Worm (Caenorhabditis elegans) whole organism, L4 larva: ENCODE measurements around the gene str-199.

Source experiments
- F10B5.3 ChIP-seq: sonication (generic microtip); optimal IDR thresholded peaks from 2 replicates; lab custom pipeline; 2016; ENCODE audit warnings: mild to moderate bottlenecking, missing genetic modification characterization, missing compliant biosample characterization
- F26F4.8 ChIP-seq: fragments of 200-800 bp; sonication (Bioruptor generic); conservative IDR thresholded peaks from 2 replicates; pipeline ENCODE4 v1.3.6; 2022; ENCODE audit warnings: missing genetic modification characterization, missing compliant biosample characterization
- F37D6.2 ChIP-seq: sonication (generic microtip); optimal IDR thresholded peaks from 2 replicates; lab custom pipeline; 2016; ENCODE audit warnings: mild to moderate bottlenecking, missing genetic modification characterization, missing compliant biosample characterization
- T20F7.1 ChIP-seq: fragments of 200-800 bp; sonication (Bioruptor generic); optimal IDR thresholded peaks from 2 replicates; lab custom pipeline; 2018; ENCODE audit warnings: mild to moderate bottlenecking, missing genetic modification characterization, missing compliant biosample characterization
- Y105C5A.15 ChIP-seq: fragments of 200-800 bp; sonication (Bioruptor generic); IDR thresholded peaks from 2 replicates; pipeline ENCODE4 v1.3.6; 2022; ENCODE audit warnings: missing genetic modification characterization, missing compliant biosample characterization
- Y48G9A.11 ChIP-seq: fragments of 200-800 bp; sonication (Bioruptor generic); IDR thresholded peaks from 2 replicates; pipeline ENCODE4 v1.3.6; 2022; ENCODE audit warnings: missing genetic modification reagents, missing genetic modification characterization, missing compliant biosample characterization
- ZK337.2 ChIP-seq: fragments of 200-800 bp; sonication (Bioruptor generic); IDR thresholded peaks from 2 replicates; pipeline ENCODE4 v1.3.6; 2022; ENCODE audit warnings: missing genetic modification reagents, missing genetic modification characterization, missing compliant biosample characterization
- aly-2 ChIP-seq: sonication (generic microtip); optimal IDR thresholded peaks from 2 replicates; lab custom pipeline; 2018; ENCODE audit warnings: missing biosample characterization, missing genetic modification characterization
- ama-1 ChIP-seq: fragments of 150-350 bp; optimal IDR thresholded peaks from 2 replicates; lab custom pipeline; 2014; ENCODE audit warnings: inconsistent platforms, mixed read lengths
- ceh-20 ChIP-seq: fragments of 200-800 bp; sonication (Bioruptor generic); IDR thresholded peaks from 2 replicates; pipeline ENCODE4 v1.3.6; 2022; ENCODE audit warnings: missing genetic modification reagents, missing genetic modification characterization, missing compliant biosample characterization
- daf-19 ChIP-seq: fragments of 200-800 bp; sonication (Bioruptor generic); conservative IDR thresholded peaks from 2 replicates; pipeline ENCODE4 v1.3.6; 2022; ENCODE audit warnings: missing genetic modification characterization, missing compliant biosample characterization
- dpl-1 ChIP-seq: fragments of 150-350 bp; optimal IDR thresholded peaks from 2 replicates; lab custom pipeline; 2014; ENCODE audit warnings: missing biosample characterization, missing genetic modification reagents, missing genetic modification characterization
- egl-43 ChIP-seq: fragments of 200-800 bp; sonication (Bioruptor generic); IDR thresholded peaks from 2 replicates; pipeline ENCODE4 v1.3.6; 2022; ENCODE audit warnings: missing genetic modification reagents, missing genetic modification characterization, missing compliant biosample characterization
- hif-1 ChIP-seq, 2 experiments: sonication (generic microtip); optimal IDR thresholded peaks; 2 replicates each; lab custom pipeline; 2016 to 2017; ENCODE audit warnings: missing compliant biosample characterization in 2 of 2, missing genetic modification characterization in 2 of 2, missing genetic modification reagents in 2 of 2, missing genotype in 2 of 2, mild to moderate bottlenecking in 1 of 2
- lin-13 ChIP-seq: fragments of 150-350 bp; optimal IDR thresholded peaks from 2 replicates; lab custom pipeline; 2014; ENCODE audit warnings: missing biosample characterization, missing genetic modification reagents, missing genetic modification characterization
- lin-29 ChIP-seq: fragments of 200-800 bp; sonication (Bioruptor generic); IDR thresholded peaks from 2 replicates; pipeline ENCODE4 v1.3.6; 2022; ENCODE audit warnings: missing genetic modification reagents, missing genetic modification characterization, missing compliant biosample characterization
- lin-39 ChIP-seq: fragments of 150-350 bp; optimal IDR thresholded peaks from 2 replicates; lab custom pipeline; 2014; ENCODE audit warnings: missing biosample characterization, missing genetic modification reagents, missing genetic modification characterization
- mep-1 ChIP-seq: fragments of 150-350 bp; sonication (generic microtip); optimal IDR thresholded peaks from 3 replicates; lab custom pipeline; 2014; ENCODE audit warnings: missing biosample characterization, missing genetic modification characterization
- nhr-10 ChIP-seq: fragments of 150-350 bp; optimal IDR thresholded peaks from 2 replicates; lab custom pipeline; 2014; ENCODE audit warnings: missing biosample characterization, missing genetic modification characterization
- nhr-111 ChIP-seq: fragments of 200-800 bp; sonication (Bioruptor generic); optimal IDR thresholded peaks from 2 replicates; lab custom pipeline; 2018; ENCODE audit warnings: mild to moderate bottlenecking, missing genetic modification characterization, missing compliant biosample characterization
- nhr-28 ChIP-seq: fragments of 150-350 bp; optimal IDR thresholded peaks from 2 replicates; lab custom pipeline; 2014; ENCODE audit warnings: missing biosample characterization, missing genetic modification characterization
- nhr-41 ChIP-seq: fragments of 200-800 bp; sonication (Bioruptor generic); IDR thresholded peaks from 2 replicates; pipeline ENCODE4 v1.3.6; 2022; ENCODE audit warnings: missing genetic modification reagents, missing genetic modification characterization, missing compliant biosample characterization
- nhr-48 ChIP-seq: sonication (generic microtip); optimal IDR thresholded peaks from 2 replicates; lab custom pipeline; 2016; ENCODE audit warnings: mild to moderate bottlenecking, missing genetic modification characterization, missing compliant biosample characterization
- nhr-76 ChIP-seq: fragments of 150-350 bp; optimal IDR thresholded peaks from 2 replicates; lab custom pipeline; 2014; ENCODE audit warnings: missing biosample characterization, missing genetic modification characterization
- nhr-77 ChIP-seq: fragments of 150-350 bp; optimal IDR thresholded peaks from 2 replicates; lab custom pipeline; 2014; ENCODE audit warnings: missing biosample characterization, missing genetic modification characterization
- pha-4 ChIP-seq, 2 experiments: fragments of 150-350 bp in 1 of 2; fragments of 200-800 bp in 1 of 2; sonication (Bioruptor generic) in 1 of 2; IDR thresholded peaks in 1 of 2; optimal IDR thresholded peaks in 1 of 2; 2 replicates each; pipeline versions ENCODE4 v1.3.6 to Lab custom; 2014 to 2022; ENCODE audit warnings: missing genetic modification characterization in 2 of 2, missing genetic modification reagents in 2 of 2, missing biosample characterization in 1 of 2, missing compliant biosample characterization in 1 of 2
- set-16 ChIP-seq: fragments of 200-800 bp; sonication (Bioruptor generic); IDR thresholded peaks from 2 replicates; pipeline ENCODE4 v1.3.6; 2022; ENCODE audit warnings: missing genetic modification reagents, missing genetic modification characterization, missing compliant biosample characterization
- snpc-4 ChIP-seq: fragments of 150-350 bp; optimal IDR thresholded peaks from 2 replicates; lab custom pipeline; 2014; ENCODE audit warnings: missing biosample characterization, missing genetic modification characterization
- spr-1 ChIP-seq: sonication (generic microtip); optimal IDR thresholded peaks from 2 replicates; lab custom pipeline; 2016; ENCODE audit warnings: mild to moderate bottlenecking, missing genetic modification characterization, missing compliant biosample characterization
- tag-97 ChIP-seq: fragments of 200-800 bp; sonication (Bioruptor generic); IDR thresholded peaks from 2 replicates; pipeline ENCODE4 v1.3.6; 2022; ENCODE audit warnings: missing genetic modification characterization, missing compliant biosample characterization
- tra-1 ChIP-seq: fragments of 200-800 bp; sonication (Bioruptor generic); IDR thresholded peaks from 2 replicates; pipeline ENCODE4 v1.3.6; 2022; ENCODE audit warnings: missing genetic modification reagents, missing genetic modification characterization, missing compliant biosample characterization
- zfp-3 ChIP-seq: fragments of 200-800 bp; sonication (Bioruptor generic); conservative IDR thresholded peaks from 2 replicates; pipeline ENCODE4 v1.3.6; 2022; ENCODE audit warnings: missing genetic modification reagents, missing genetic modification characterization, missing compliant biosample characterization

str-199 gene

DNA sequence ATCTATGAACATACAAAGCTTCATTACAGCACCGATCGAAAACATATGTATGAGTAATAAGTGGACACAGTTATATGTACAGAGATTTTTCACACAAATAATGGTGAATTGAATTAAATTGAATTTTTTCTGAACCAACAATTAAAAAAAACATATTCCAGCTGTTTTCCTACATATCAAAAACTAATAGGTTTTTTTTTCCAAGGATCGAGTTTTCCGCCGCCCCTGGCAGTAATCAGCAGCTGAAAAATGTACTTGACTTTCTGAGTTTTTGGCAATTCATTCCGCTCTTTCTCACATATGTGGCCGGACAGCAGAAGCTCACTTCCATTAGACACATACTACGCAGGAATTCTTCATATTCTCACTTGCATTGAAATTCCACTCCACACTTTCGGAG, 11.8 kb downstream of the str-199 start, which contains the start of gene srh-174:
TSS of gene srh-174 (plus strand) at position 301 of the 400 bp plus-strand sequence.
- TF ChIP-seq egl-43 (GFP tag; lab: Robert Waterston, UW) (no peak), lin-13 (GFP tag; lab: Kevin White, UChicago) (no peak), mep-1 (tag; lab: Kevin White, UChicago) (no peak), F26F4.8 (GFP tag; lab: Robert Waterston, UW) (no peak), tra-1 (no peak), set-16 (GFP tag; lab: Robert Waterston, UW) (no peak)

DNA sequence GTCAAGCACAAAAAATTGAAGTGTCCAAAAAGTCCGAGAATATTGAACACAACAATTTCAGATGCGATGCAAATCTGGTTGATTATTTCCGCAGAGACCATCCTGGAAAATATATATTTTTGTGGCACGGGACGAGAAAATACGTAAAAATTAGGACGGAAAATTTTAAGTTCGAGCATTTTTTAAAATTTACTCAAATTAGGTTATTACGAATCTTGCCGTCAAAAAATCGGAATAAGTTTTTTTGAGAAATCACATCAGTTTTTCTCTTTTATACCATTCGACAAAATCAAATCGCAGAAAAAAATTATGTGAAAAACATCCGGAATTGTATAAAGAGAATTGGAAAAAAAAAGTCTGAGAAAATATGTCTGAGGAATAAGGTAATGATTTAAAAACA, 12.3 kb downstream of the str-199 start, which contains the start of gene srsx-1:
TSS of gene srsx-1 (minus strand) at position 101 of the 400 bp plus-strand sequence.
- no peak for TF ChIP-seq F10B5.3 (tag; lab: Kevin White, UChicago)
- no peak for TF ChIP-seq zfp-3 (GFP tag; lab: Robert Waterston, UW)
- TF ChIP-seq daf-19 (GFP tag; lab: Robert Waterston, UW) = no peak
- no peak for TF ChIP-seq dpl-1 (GFP tag; lab: Kevin White, UChicago)
- no peak for TF ChIP-seq Y48G9A.11 (GFP tag; lab: Robert Waterston, UW)

DNA sequence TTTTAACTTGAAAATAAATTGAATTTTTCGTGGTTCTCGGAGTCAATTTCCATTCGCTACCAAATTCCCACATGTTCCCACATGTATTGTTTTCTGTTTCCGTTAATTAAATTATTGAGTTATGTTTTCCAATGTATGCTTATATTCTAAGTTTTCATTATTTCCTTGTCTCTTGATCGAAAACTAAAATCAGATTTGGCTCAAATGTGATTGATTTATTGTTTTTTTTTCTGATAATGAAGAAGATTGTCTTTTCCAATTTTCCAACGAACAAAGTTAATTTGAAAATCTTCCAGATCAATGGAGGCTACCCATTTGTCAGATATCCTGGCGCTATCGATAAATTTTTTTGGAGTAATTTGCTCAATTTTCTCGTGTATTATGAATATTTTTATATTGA, 16.6 kb downstream of the str-199 start, which contains the start of gene srbc-25:
TSS of gene srbc-25 (plus strand) at position 301 of the 400 bp plus-strand sequence.
- TF ChIP-seq nhr-41 (GFP tag; lab: Robert Waterston, UW) (no peak), F26F4.8 (GFP tag; lab: Robert Waterston, UW) (no peak), tag-97 (GFP tag; lab: Robert Waterston, UW) (no peak), spr-1 (no peak), tra-1 (no peak), T20F7.1 (GFP tag; lab: Kevin White, UChicago) (no peak), nhr-76 (tag; lab: Kevin White, UChicago) (no peak), lin-39 (tag; lab: Kevin White, UChicago) (no peak), lin-29 (GFP tag; lab: Robert Waterston, UW) (no peak), ZK337.2 (GFP tag; lab: Robert Waterston, UW) (no peak), nhr-48 (no peak), nhr-77 (no peak), F37D6.2 (tag; lab: Kevin White, UChicago) (no peak), lin-13 (GFP tag; lab: Kevin White, UChicago) (no peak), ama-1 (lab: Kevin White, UChicago) (no peak), aly-2 (tag; lab: Kevin White, UChicago) (no peak), nhr-28 (tag; lab: Kevin White, UChicago) (no peak), nhr-10 (no peak)

DNA sequence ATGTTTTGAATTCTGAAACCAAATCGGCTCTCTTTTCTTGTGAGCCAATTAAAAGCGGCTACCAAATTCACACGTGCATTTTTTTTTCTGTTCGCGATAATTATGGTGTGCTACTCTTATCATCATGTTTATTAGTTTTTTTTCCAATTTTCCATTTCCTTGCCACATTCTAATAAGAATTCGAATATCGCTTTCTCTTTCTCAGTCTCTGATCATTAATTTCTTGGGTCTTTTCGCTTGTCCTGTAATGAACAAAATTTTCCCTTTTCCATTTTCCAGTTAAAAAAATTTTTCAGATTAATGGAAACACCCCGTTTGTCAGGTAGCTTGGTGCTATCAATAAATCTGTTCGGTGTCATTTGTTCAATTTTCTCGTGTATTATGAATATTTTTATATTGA, 18.7 kb downstream of the str-199 start, which contains the start of gene srbc-26:
TSS of gene srbc-26 (plus strand) at position 301 of the 400 bp plus-strand sequence.
- no peak for TF ChIP-seq nhr-28 (tag; lab: Kevin White, UChicago)
- no peak for TF ChIP-seq Y105C5A.15 (GFP tag; lab: Robert Waterston, UW)
- TF ChIP-seq hif-1 (tag; optimal IDR thresholded peaks at IDR 0.05; lab: Kevin White, UChicago) = no peak
- no peak for TF ChIP-seq lin-13 (GFP tag; lab: Kevin White, UChicago)

DNA sequence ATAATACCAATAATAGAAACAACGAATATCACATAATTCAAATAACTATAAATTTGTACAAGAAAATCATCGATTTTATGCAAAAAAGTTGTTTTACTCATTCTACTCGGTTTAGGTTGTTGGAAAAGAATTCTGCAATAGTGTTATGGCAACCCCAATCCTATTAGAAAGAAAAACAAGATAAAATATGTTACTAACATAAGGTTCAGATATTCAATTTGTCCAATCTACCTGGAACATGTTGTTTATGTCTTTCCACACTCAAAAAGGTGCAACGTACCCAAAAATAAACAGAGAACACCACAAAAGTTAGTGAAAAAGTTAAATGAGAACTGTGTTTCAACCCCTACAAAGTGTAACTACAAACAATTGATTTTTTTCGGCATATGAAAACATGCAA, 19.5 kb downstream of the str-199 start, which contains the start of gene srw-51:
TSS of gene srw-51 (minus strand) at position 101 of the 400 bp plus-strand sequence.
- TF ChIP-seq ceh-20 (GFP tag; lab: Robert Waterston, UW) (no peak), F26F4.8 (GFP tag; lab: Robert Waterston, UW) (no peak), snpc-4 (tag; lab: Kevin White, UChicago) (no peak), nhr-111 (no peak), pha-4 (GFP tag; IDR thresholded peaks at IDR 0.05; lab: Robert Waterston, UW) (no peak), pha-4 (tag; optimal IDR thresholded peaks at IDR 0.05; lab: Kevin White, UChicago) (no peak), tag-97 (GFP tag; lab: Robert Waterston, UW) (no peak)
